Worm (Caenorhabditis elegans) whole organism, L4 larva: Measurements from ENCODE around the gene dmd-5.

Experiments
- F10B5.3 ChIP-seq: sonication (generic microtip); optimal IDR thresholded peaks from 2 replicates; lab custom pipeline; 2016; ENCODE audit warnings: mild to moderate bottlenecking, missing genetic modification characterization, missing compliant biosample characterization
- F26F4.8 ChIP-seq: fragments of 200-800 bp; sonication (Bioruptor generic); conservative IDR thresholded peaks from 2 replicates; pipeline ENCODE4 v1.3.6; 2022; ENCODE audit warnings: missing genetic modification characterization, missing compliant biosample characterization
- R02D3.7 ChIP-seq: fragments of 150-350 bp; sonication (generic microtip); optimal IDR thresholded peaks from 3 replicates; lab custom pipeline; 2014; ENCODE audit warnings: missing biosample characterization, missing genetic modification characterization
- Y48G9A.11 ChIP-seq: fragments of 200-800 bp; sonication (Bioruptor generic); IDR thresholded peaks from 2 replicates; pipeline ENCODE4 v1.3.6; 2022; ENCODE audit warnings: missing genetic modification reagents, missing genetic modification characterization, missing compliant biosample characterization
- Y5F2A.4 ChIP-seq: fragments of 200-800 bp; sonication (Bioruptor generic); optimal IDR thresholded peaks from 2 replicates; lab custom pipeline; 2018; ENCODE audit warnings: mild to moderate bottlenecking, missing genetic modification characterization, missing compliant biosample characterization
- Y75B8A.6 ChIP-seq: fragments of 200-800 bp; sonication (Bioruptor generic); IDR thresholded peaks from 2 replicates; pipeline ENCODE4 v1.3.6; 2022; ENCODE audit warnings: missing genetic modification reagents, missing genetic modification characterization, missing compliant biosample characterization
- ZK337.2 ChIP-seq: fragments of 200-800 bp; sonication (Bioruptor generic); IDR thresholded peaks from 2 replicates; pipeline ENCODE4 v1.3.6; 2022; ENCODE audit warnings: missing genetic modification reagents, missing genetic modification characterization, missing compliant biosample characterization
- ama-1 ChIP-seq: fragments of 150-350 bp; optimal IDR thresholded peaks from 2 replicates; lab custom pipeline; 2014; ENCODE audit warnings: inconsistent platforms, mixed read lengths
- attf-4 ChIP-seq: sonication (generic microtip); optimal IDR thresholded peaks from 3 replicates; lab custom pipeline; 2017; ENCODE audit warnings: missing biosample characterization, missing genetic modification characterization
- ceh-20 ChIP-seq: fragments of 200-800 bp; sonication (Bioruptor generic); IDR thresholded peaks from 2 replicates; pipeline ENCODE4 v1.3.6; 2022; ENCODE audit warnings: missing genetic modification reagents, missing genetic modification characterization, missing compliant biosample characterization
- ces-1 ChIP-seq: fragments of 150-350 bp; sonication (generic microtip); optimal IDR thresholded peaks from 4 replicates; lab custom pipeline; 2014; ENCODE audit warnings: missing biosample characterization, missing genetic modification reagents, missing genetic modification characterization
- ctbp-1 ChIP-seq: fragments of 200-800 bp; sonication (Bioruptor generic); IDR thresholded peaks from 2 replicates; pipeline ENCODE4 v1.3.6; 2022; ENCODE audit warnings: missing genetic modification reagents, missing genetic modification characterization, missing compliant biosample characterization
- daf-12 ChIP-seq: fragments of 150-350 bp; optimal IDR thresholded peaks from 2 replicates; lab custom pipeline; 2014; ENCODE audit warnings: missing biosample characterization, missing genetic modification reagents, missing genetic modification characterization
- daf-16 ChIP-seq, 3 experiments: sonication (generic microtip); optimal IDR thresholded peaks; 2 replicates each; lab custom pipeline; 2016 to 2017; ENCODE audit warnings: missing genetic modification characterization in 3 of 3, missing genetic modification reagents in 3 of 3, mild to moderate bottlenecking in 2 of 3, missing compliant biosample characterization in 2 of 3, missing biosample characterization in 1 of 3, moderate library complexity in 1 of 3
- daf-8 ChIP-seq: fragments of 200-800 bp; sonication (Bioruptor generic); IDR thresholded peaks from 2 replicates; pipeline ENCODE4 v1.3.6; 2022; ENCODE audit warnings: missing genetic modification characterization, missing compliant biosample characterization
- dmd-9 ChIP-seq: fragments of 200-800 bp; sonication (Bioruptor generic); IDR thresholded peaks from 2 replicates; pipeline ENCODE4 v1.3.6; 2022; ENCODE audit warnings: missing genetic modification reagents, missing genetic modification characterization, missing compliant biosample characterization
- duxl-1 ChIP-seq: sonication (generic microtip); optimal IDR thresholded peaks from 2 replicates; lab custom pipeline; 2016; ENCODE audit warnings: mild to moderate bottlenecking, missing genetic modification characterization, moderate library complexity, missing compliant biosample characterization; ENCODE audit not compliant: poor library complexity
- egl-27 ChIP-seq: sonication (generic microtip); optimal IDR thresholded peaks from 3 replicates; lab custom pipeline; 2017; ENCODE audit warnings: missing biosample characterization, missing genetic modification reagents, missing genetic modification characterization
- egl-43 ChIP-seq: fragments of 200-800 bp; sonication (Bioruptor generic); IDR thresholded peaks from 2 replicates; pipeline ENCODE4 v1.3.6; 2022; ENCODE audit warnings: missing genetic modification reagents, missing genetic modification characterization, missing compliant biosample characterization
- gei-8 ChIP-seq: fragments of 200-800 bp; sonication (Bioruptor generic); optimal IDR thresholded peaks from 2 replicates; lab custom pipeline; 2018; ENCODE audit warnings: mild to moderate bottlenecking, missing genetic modification characterization, missing compliant biosample characterization
- hif-1 ChIP-seq, 2 experiments: sonication (generic microtip); optimal IDR thresholded peaks; 2 replicates each; lab custom pipeline; 2016 to 2017; ENCODE audit warnings: missing compliant biosample characterization in 2 of 2, missing genetic modification characterization in 2 of 2, missing genetic modification reagents in 2 of 2, missing genotype in 2 of 2, mild to moderate bottlenecking in 1 of 2
- hlh-30 ChIP-seq: sonication (generic microtip); optimal IDR thresholded peaks from 2 replicates; lab custom pipeline; 2017; ENCODE audit warnings: antibody characterized with exemption, mild to moderate bottlenecking, missing genetic modification characterization, missing compliant biosample characterization; ENCODE audit not compliant: insufficient read depth
- hmg-1.1 ChIP-seq: fragments of 200-800 bp; sonication (Bioruptor generic); IDR thresholded peaks from 2 replicates; pipeline ENCODE4 v1.3.6; 2022; ENCODE audit warnings: missing genetic modification reagents, missing genetic modification characterization, missing compliant biosample characterization
- lin-29 ChIP-seq: fragments of 200-800 bp; sonication (Bioruptor generic); IDR thresholded peaks from 2 replicates; pipeline ENCODE4 v1.3.6; 2022; ENCODE audit warnings: missing genetic modification reagents, missing genetic modification characterization, missing compliant biosample characterization
- lin-38 ChIP-seq: fragments of 200-800 bp; sonication (Bioruptor generic); IDR thresholded peaks from 2 replicates; pipeline ENCODE4 v1.3.6; 2022; ENCODE audit warnings: missing genetic modification reagents, missing genetic modification characterization, missing compliant biosample characterization
- lir-3 ChIP-seq: sonication (generic microtip); optimal IDR thresholded peaks from 2 replicates; lab custom pipeline; 2016; ENCODE audit warnings: mild to moderate bottlenecking, missing genetic modification characterization, missing compliant biosample characterization
- lsy-2 ChIP-seq, 2 experiments: fragments of 150-350 bp in 1 of 2; sonication (generic microtip) in 1 of 2; optimal IDR thresholded peaks; 2 replicates each; lab custom pipeline; 2014 to 2017; ENCODE audit warnings: missing biosample characterization in 2 of 2, missing genetic modification characterization in 2 of 2
- madf-5 ChIP-seq, 2 experiments: fragments of 200-800 bp; sonication (Bioruptor generic); IDR thresholded peaks; 2 replicates each; pipeline ENCODE4 v1.3.6; 2022; ENCODE audit warnings: missing compliant biosample characterization in 2 of 2, missing genetic modification characterization in 2 of 2
- madf-9 ChIP-seq: fragments of 200-800 bp; sonication (Bioruptor generic); conservative IDR thresholded peaks from 2 replicates; pipeline ENCODE4 v1.3.6; 2022; ENCODE audit warnings: missing genetic modification reagents, missing genetic modification characterization, missing compliant biosample characterization
- nhr-10 ChIP-seq: fragments of 150-350 bp; optimal IDR thresholded peaks from 2 replicates; lab custom pipeline; 2014; ENCODE audit warnings: missing biosample characterization, missing genetic modification characterization
- nhr-102 ChIP-seq: sonication (generic microtip); optimal IDR thresholded peaks from 2 replicates; lab custom pipeline; 2016; ENCODE audit warnings: mild to moderate bottlenecking, missing genetic modification characterization, moderate library complexity, missing compliant biosample characterization
- nhr-11 ChIP-seq: fragments of 150-350 bp; optimal IDR thresholded peaks from 2 replicates; lab custom pipeline; 2014; ENCODE audit warnings: missing biosample characterization, missing genetic modification characterization
- nhr-111 ChIP-seq: fragments of 200-800 bp; sonication (Bioruptor generic); optimal IDR thresholded peaks from 2 replicates; lab custom pipeline; 2018; ENCODE audit warnings: mild to moderate bottlenecking, missing genetic modification characterization, missing compliant biosample characterization
- nhr-237 ChIP-seq: sonication (generic microtip); optimal IDR thresholded peaks from 2 replicates; lab custom pipeline; 2017; ENCODE audit warnings: missing biosample characterization, missing genetic modification characterization
- nhr-25 ChIP-seq: sonication (generic microtip); optimal IDR thresholded peaks from 2 replicates; lab custom pipeline; 2017; ENCODE audit warnings: missing genetic modification characterization, mild to moderate bottlenecking, missing compliant biosample characterization, antibody characterized with exemption, moderate library complexity, borderline replicate concordance; ENCODE audit not compliant: insufficient read depth
- nhr-42 ChIP-seq: fragments of 200-800 bp; sonication (Bioruptor generic); IDR thresholded peaks from 2 replicates; pipeline ENCODE4 v1.3.6; 2022; ENCODE audit warnings: missing genetic modification characterization, missing compliant biosample characterization
- nhr-48 ChIP-seq: sonication (generic microtip); optimal IDR thresholded peaks from 2 replicates; lab custom pipeline; 2016; ENCODE audit warnings: mild to moderate bottlenecking, missing genetic modification characterization, missing compliant biosample characterization
- nhr-76 ChIP-seq: fragments of 150-350 bp; optimal IDR thresholded peaks from 2 replicates; lab custom pipeline; 2014; ENCODE audit warnings: missing biosample characterization, missing genetic modification characterization
- pqm-1 ChIP-seq: sonication (generic microtip); optimal IDR thresholded peaks from 2 replicates; lab custom pipeline; 2017; ENCODE audit warnings: missing biosample characterization, missing genetic modification characterization
- rbr-2 ChIP-seq: sonication (generic microtip); optimal IDR thresholded peaks from 2 replicates; lab custom pipeline; 2016; ENCODE audit warnings: missing genotype, missing genetic modification characterization, missing compliant biosample characterization
- snpc-1.2 ChIP-seq: fragments of 200-800 bp; sonication (Bioruptor generic); IDR thresholded peaks from 2 replicates; pipeline ENCODE4 v1.3.6; 2022; ENCODE audit warnings: missing genetic modification reagents, missing genetic modification characterization, missing compliant biosample characterization
- spr-1 ChIP-seq: sonication (generic microtip); optimal IDR thresholded peaks from 2 replicates; lab custom pipeline; 2016; ENCODE audit warnings: mild to moderate bottlenecking, missing genetic modification characterization, missing compliant biosample characterization
- unc-130 ChIP-seq: sonication (generic microtip); optimal IDR thresholded peaks from 2 replicates; lab custom pipeline; 2016; ENCODE audit warnings: missing genetic modification reagents, missing genetic modification characterization, missing compliant biosample characterization
- unc-39 ChIP-seq: sonication (generic microtip); optimal IDR thresholded peaks from 2 replicates; lab custom pipeline; 2017; ENCODE audit warnings: missing biosample characterization, missing genetic modification characterization
- unc-62 ChIP-seq, 3 experiments: fragments of 150-350 bp in 1 of 3; sonication (generic microtip); optimal IDR thresholded peaks in 2 of 3; peaks in 1 of 3; 1 replicate in 1 of 3; 2 replicates in 2 of 3; lab custom pipeline; 2014 to 2017; ENCODE audit warnings: missing biosample characterization in 3 of 3, missing genetic modification characterization in 3 of 3, missing genetic modification reagents in 3 of 3, missing genotype in 1 of 3
- vab-7 ChIP-seq: fragments of 200-800 bp; sonication (Bioruptor generic); IDR thresholded peaks from 2 replicates; pipeline ENCODE4 v1.3.6; 2022; ENCODE audit warnings: missing genetic modification reagents, missing genetic modification characterization, missing compliant biosample characterization
- zfp-2 ChIP-seq: sonication (generic microtip); optimal IDR thresholded peaks from 2 replicates; lab custom pipeline; 2016; ENCODE audit warnings: mild to moderate bottlenecking, missing genetic modification characterization, missing compliant biosample characterization
- zfp-3 ChIP-seq: fragments of 200-800 bp; sonication (Bioruptor generic); conservative IDR thresholded peaks from 2 replicates; pipeline ENCODE4 v1.3.6; 2022; ENCODE audit warnings: missing genetic modification reagents, missing genetic modification characterization, missing compliant biosample characterization
- zip-11 ChIP-seq: fragments of 200-800 bp; sonication (Bioruptor generic); IDR thresholded peaks from 2 replicates; pipeline ENCODE4 v1.3.6; 2022; ENCODE audit warnings: missing genetic modification characterization, missing compliant biosample characterization
- zip-2 ChIP-seq: fragments of 150-350 bp; optimal IDR thresholded peaks from 2 replicates; lab custom pipeline; 2014; ENCODE audit warnings: missing biosample characterization, missing genetic modification characterization
- ztf-11 ChIP-seq: fragments of 150-350 bp; optimal IDR thresholded peaks from 2 replicates; lab custom pipeline; 2014; ENCODE audit warnings: missing biosample characterization, missing genetic modification characterization

dmd-5 gene

DNA sequence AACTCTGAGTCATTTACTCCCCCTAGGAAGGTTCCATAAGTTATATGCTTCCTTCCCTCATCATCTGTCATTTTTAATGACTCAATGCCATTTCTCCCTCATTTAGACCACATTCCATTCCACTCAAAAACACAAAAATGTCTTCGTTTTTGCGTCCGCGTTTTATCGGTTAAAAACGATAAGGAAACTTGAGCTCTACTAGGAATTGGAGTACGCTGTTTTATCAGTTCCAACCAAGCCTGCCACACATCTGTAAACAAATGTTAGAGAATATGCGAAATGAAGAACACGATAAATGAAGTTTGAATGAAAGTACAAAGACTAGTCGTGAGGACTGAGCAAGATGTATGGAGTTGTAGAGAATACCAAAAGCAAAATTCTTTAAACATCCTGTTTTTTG is 25.6 kb downstream of the dmd-5 start (continued):
- TF ChIP-seq egl-43 (GFP tag; lab: Robert Waterston, UW) (no peak), ctbp-1 (GFP tag; lab: Robert Waterston, UW) (no peak), lir-3 (tag; lab: Kevin White, UChicago) (no peak), ZK337.2 (GFP tag; lab: Robert Waterston, UW) (no peak), nhr-42 (GFP tag; lab: Robert Waterston, UW) (no peak), nhr-10 (tag; lab: Kevin White, UChicago) (peak; percentile 46), hmg-1.1 (GFP tag; lab: Robert Waterston, UW) (no peak), spr-1 (no peak), snpc-1.2 (GFP tag; lab: Robert Waterston, UW) (no peak), pqm-1 (tag; lab: Kevin White, UChicago) (peak; percentile 100), rbr-2 (no peak), unc-130 (GFP tag; lab: Kevin White, UChicago) (no peak), lsy-2 (tag; optimal IDR thresholded peaks at IDR 0.05; lab: Kevin White, UChicago) (no peak), R02D3.7 (no peak), zip-11 (GFP tag; lab: Robert Waterston, UW) (no peak), nhr-76 (tag; lab: Kevin White, UChicago) (no peak), zip-2 (tag; lab: Kevin White, UChicago) (no peak), nhr-25 (tag; lab: Kevin White, UChicago) (no peak), nhr-11 (tag; lab: Kevin White, UChicago) (no peak), dmd-9 (no peak), F26F4.8 (no peak), vab-7 (GFP tag; lab: Robert Waterston, UW) (no peak), lin-29 (GFP tag; lab: Robert Waterston, UW) (no peak), hif-1 (tag; optimal IDR thresholded peaks at IDR 0.05; lab: Kevin White, UChicago) (no peak), nhr-48 (tag; lab: Kevin White, UChicago) (peak; percentile 27), unc-39 (tag; lab: Kevin White, UChicago) (no peak), unc-62 (GFP tag; optimal IDR thresholded peaks at IDR 0.05 in 1 of 2; lab: Kevin White, UChicago) (peak in 1 of 2 experiments; percentile 55), unc-62 (tag; optimal IDR thresholded peaks at IDR 0.05; lab: Kevin White, UChicago) (no peak), Y48G9A.11 (GFP tag; lab: Robert Waterston, UW) (no peak), lin-38 (GFP tag; lab: Robert Waterston, UW) (no peak), madf-5 (GFP tag; IDR thresholded peaks at IDR 0.05; lab: Robert Waterston, UW) (no peak), Y75B8A.6 (GFP tag; lab: Robert Waterston, UW) (no peak), ceh-20 (GFP tag; lab: Robert Waterston, UW) (no peak), daf-8 (GFP tag; lab: Robert Waterston, UW) (no peak), ama-1 (no peak), ces-1 (no peak), nhr-111 (GFP tag; lab: Kevin White, UChicago) (no peak), duxl-1 (tag; lab: Kevin White, UChicago) (no peak), attf-4 (tag; lab: Kevin White, UChicago) (no peak), madf-9 (GFP tag; lab: Robert Waterston, UW) (no peak), egl-27 (tag; lab: Kevin White, UChicago) (no peak), F10B5.3 (no peak), ztf-11 (no peak), zfp-3 (GFP tag; lab: Robert Waterston, UW) (no peak), daf-12 (tag; lab: Kevin White, UChicago) (no peak), nhr-237 (tag; lab: Kevin White, UChicago) (no peak), hlh-30 (no peak), nhr-102 (no peak), gei-8 (GFP tag; lab: Kevin White, UChicago) (no peak), zfp-2 (tag; lab: Kevin White, UChicago) (no peak), daf-16 (GFP tag; optimal IDR thresholded peaks at IDR 0.05; lab: Kevin White, UChicago) (peak in 1 of 2 experiments; percentile 0), daf-16 (tag; optimal IDR thresholded peaks at IDR 0.05; lab: Kevin White, UChicago) (peak; percentile 78), Y5F2A.4 (GFP tag; lab: Kevin White, UChicago) (no peak)
